Worm (Caenorhabditis elegans) whole organism, midembryonic: ENCODE measurements around the gene F32D8.14.

Experiments used
- T22C8.4 ChIP-seq: fragments of 200-800 bp; sonication (Bioruptor generic); IDR thresholded peaks from 2 replicates; pipeline ENCODE4 v1.3.6; 2022; ENCODE audit warnings: missing genetic modification characterization, missing compliant biosample characterization
- cog-1 ChIP-seq: sonication (generic microtip); optimal IDR thresholded peaks from 2 replicates; lab custom pipeline; 2016; ENCODE audit warnings: missing genetic modification characterization, missing compliant biosample characterization
- flt-1 ChIP-seq: fragments of 200-800 bp; sonication (Bioruptor generic); IDR thresholded peaks from 2 replicates; pipeline ENCODE4 v1.3.6; 2022; ENCODE audit warnings: missing genetic modification characterization, missing compliant biosample characterization
- med-1 ChIP-seq: sonication (generic microtip); optimal IDR thresholded peaks from 2 replicates; lab custom pipeline; 2017; ENCODE audit warnings: missing genetic modification characterization, mild to moderate bottlenecking, missing compliant biosample characterization, antibody characterized with exemption, missing genetic modification reagents; ENCODE audit not compliant: insufficient read depth
- ref-1 ChIP-seq: fragments of 200-800 bp; sonication (Bioruptor generic); conservative IDR thresholded peaks from 2 replicates; pipeline ENCODE4 v1.3.6; 2022; ENCODE audit warnings: missing genetic modification reagents, missing genetic modification characterization, missing compliant biosample characterization
- ztf-29 ChIP-seq: fragments of 200-800 bp; sonication (Bioruptor generic); IDR thresholded peaks from 2 replicates; pipeline ENCODE4 v1.3.6; 2022; ENCODE audit warnings: missing genetic modification reagents, missing genetic modification characterization, missing compliant biosample characterization

ce11 chrV:10896295-10896694 lies 1.7 kb upstream of the F32D8.14 start, which contains the start of gene F32D8.13:
- TF ChIP-seq T22C8.4 (no peak), med-1 (GFP tag; lab: Kevin White, UChicago) (no peak), cog-1 (tag; lab: Kevin White, UChicago) (no peak), ref-1 (no peak), flt-1 (no peak), ztf-29 (no peak)
